Worm (Caenorhabditis elegans): ENCODE results near the gene sdz-20.

Gene sdz-20

DNA sequence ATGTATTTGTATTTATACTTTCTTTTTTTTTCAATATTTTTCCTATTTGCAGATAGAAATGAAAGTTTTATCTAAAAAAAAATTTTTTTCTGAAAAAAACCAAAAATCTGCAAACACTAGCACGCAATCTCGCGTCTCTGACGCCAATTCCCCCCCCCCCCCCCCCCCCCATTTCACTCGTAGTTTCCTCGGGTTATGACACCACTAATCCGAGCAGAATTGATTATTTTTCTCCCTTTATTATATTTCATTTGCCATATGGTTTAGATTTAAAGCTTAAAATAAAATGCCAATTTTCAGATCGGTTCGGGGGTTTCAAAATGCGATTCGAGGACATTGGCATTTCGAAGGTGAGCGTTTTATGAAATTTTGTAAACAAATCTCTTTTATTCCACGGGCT, 12.9 kb downstream of the sdz-20 start, which contains the start of gene mtm-6:
mtm-6 (plus strand) TSS at position 301 of the 400 bp plus-strand sequence.
- TF ChIP-seq attf-5 (GFP tag; optimal IDR thresholded peaks at IDR 0.05): peak; percentile 9
- no peak for TF ChIP-seq cebp-2 (GFP tag; IDR thresholded peaks at IDR 0.05)
- peak; percentile 40; the same call in 1 of the 2 replicates for TF ChIP-seq egrh-3 (GFP tag; IDR thresholded peaks at IDR 0.05)
- peak; percentile 41 for TF ChIP-seq tlf-1 (GFP tag; optimal IDR thresholded peaks at IDR 0.05)
- no peak for TF ChIP-seq egl-18 (GFP tag; IDR thresholded peaks at IDR 0.05)
- peak; percentile 35; the same call in 1 of the 2 replicates for TF ChIP-seq dox-1 (GFP tag; IDR thresholded peaks at IDR 0.05)
- TF ChIP-seq nfyb-1 (GFP tag; IDR thresholded peaks at IDR 0.05): no peak
- TF ChIP-seq cebp-1 (GFP tag; IDR thresholded peaks at IDR 0.05): no peak
- TF ChIP-seq cebp-1 (tag; optimal IDR thresholded peaks at IDR 0.05): peak; percentile 43
- TF ChIP-seq athp-1 (tag; optimal IDR thresholded peaks at IDR 0.05): peak; percentile 25
- TF ChIP-seq hlh-26 (GFP tag; conservative IDR thresholded peaks at IDR 0.05): no peak
- TF ChIP-seq fkh-3 (tag; optimal IDR thresholded peaks at IDR 0.05): peak; percentile 49
- TF ChIP-seq F39B2.1 (GFP tag; IDR thresholded peaks at IDR 0.05): no peak
- no peak for TF ChIP-seq Y53G8AR.9 (GFP tag; conservative IDR thresholded peaks at IDR 0.05)
- no peak for TF ChIP-seq somi-1 (GFP tag; optimal IDR thresholded peaks at IDR 0.05)
- peak; percentile 43; the same call in 1 of the 2 replicates for TF ChIP-seq B0336.3 (GFP tag; IDR thresholded peaks at IDR 0.05)
- peak; percentile 27 for TF ChIP-seq atf-7 (tag; optimal IDR thresholded peaks at IDR 0.05)
- no peak for TF ChIP-seq Y53F4B.3 (GFP tag; IDR thresholded peaks at IDR 0.05)
- TF ChIP-seq tbp1 (GFP tag; optimal IDR thresholded peaks at IDR 0.05): peak; percentile 6
- TF ChIP-seq lin-40 (tag; optimal IDR thresholded peaks at IDR 0.05): no peak
- no peak for TF ChIP-seq T07F8.4 (tag; optimal IDR thresholded peaks at IDR 0.05)

DNA sequence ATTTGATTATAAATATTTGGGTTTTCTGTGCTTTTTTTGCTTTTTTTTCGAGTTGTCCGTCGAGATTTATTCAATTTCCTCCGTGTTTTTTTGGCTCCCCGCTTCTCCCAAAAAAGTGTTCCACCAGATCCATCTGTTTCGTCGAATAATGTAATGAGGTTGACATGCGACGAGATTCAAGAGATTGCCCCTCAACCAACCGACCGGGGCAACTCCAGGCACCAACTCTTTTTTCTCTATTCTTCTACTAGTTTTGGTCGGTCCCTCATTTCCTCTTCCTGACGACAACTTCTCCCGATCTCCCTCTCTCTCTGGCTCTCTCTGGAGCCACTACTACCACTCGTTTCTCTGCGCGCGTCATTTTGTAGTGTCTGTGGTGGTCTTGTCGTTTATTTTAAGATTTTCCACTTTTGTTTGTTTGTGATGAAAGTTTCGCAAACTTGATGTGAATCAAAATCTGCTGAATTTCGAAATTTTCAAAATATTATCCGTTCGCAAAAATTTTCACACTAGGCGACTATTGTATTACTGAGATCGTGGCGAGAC, 14.0 kb downstream of the sdz-20 start:
- TF ChIP-seq mel-28 (tag; optimal IDR thresholded peaks at IDR 0.05; ENCODE audit: borderline replicate concordance) (no peak), ztf-25 (GFP tag; IDR thresholded peaks at IDR 0.05) (no peak), cebp-1 (GFP tag; IDR thresholded peaks at IDR 0.05) (no peak), cebp-1 (tag; optimal IDR thresholded peaks at IDR 0.05) (peak; percentile 48), ztf-26 (tag; optimal IDR thresholded peaks at IDR 0.05) (no peak), zfh-2 (GFP tag; conservative IDR thresholded peaks at IDR 0.05) (peak; percentile 35; the same call in 1 of the 2 replicates)

DNA sequence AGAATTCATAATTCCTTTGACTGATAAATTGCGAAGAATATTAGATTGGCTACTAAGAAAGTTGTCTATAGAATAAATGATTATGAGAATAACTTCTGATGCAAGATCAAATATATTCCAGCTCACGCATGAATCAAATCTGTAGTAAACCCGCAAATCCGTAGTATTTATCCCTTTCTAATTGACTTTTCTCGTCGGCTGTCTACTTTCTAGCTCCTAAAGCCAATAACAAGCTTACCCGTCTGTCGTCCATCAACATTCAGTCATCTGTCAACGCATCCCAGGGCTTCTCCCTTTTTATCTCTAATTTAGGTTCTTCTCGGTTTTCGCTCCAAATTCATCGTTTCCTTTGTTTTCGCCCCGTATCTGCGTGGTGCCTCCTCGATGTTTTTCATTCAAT, 15.0 kb downstream of the sdz-20 start:
- TF ChIP-seq ztf-3 (GFP tag; optimal IDR thresholded peaks at IDR 0.05): no peak
- no peak for TF ChIP-seq F39B2.1 (GFP tag; IDR thresholded peaks at IDR 0.05)
- TF ChIP-seq let-526 (GFP tag; IDR thresholded peaks at IDR 0.05): no peak
- TF ChIP-seq Y95B8A.8 (GFP tag; IDR thresholded peaks at IDR 0.05): no peak
- TF ChIP-seq ztf-25 (GFP tag; IDR thresholded peaks at IDR 0.05): no peak
- no peak for TF ChIP-seq hrde-1 (tag; optimal IDR thresholded peaks at IDR 0.05; ENCODE audit: borderline replicate concordance)
- no peak for TF ChIP-seq nfyb-1 (GFP tag; IDR thresholded peaks at IDR 0.05)
- TF ChIP-seq F23B12.7 (tag; optimal IDR thresholded peaks at IDR 0.05; ENCODE audit: insufficient read depth): no peak
- TF ChIP-seq rec-8 (tag; optimal IDR thresholded peaks at IDR 0.05): no peak
- TF ChIP-seq nhr-27 (tag; optimal IDR thresholded peaks at IDR 0.05): no peak
- TF ChIP-seq madf-10 (tag; optimal IDR thresholded peaks at IDR 0.05): no peak
- TF ChIP-seq bed-1 (GFP tag; IDR thresholded peaks at IDR 0.05): no peak
- TF ChIP-seq akir-1 (GFP tag; optimal IDR thresholded peaks at IDR 0.05): no peak
- TF ChIP-seq lin-54 (GFP tag; optimal IDR thresholded peaks at IDR 0.05): no peak
- no peak for TF ChIP-seq dpff-1 (tag; optimal IDR thresholded peaks at IDR 0.05)
- TF ChIP-seq T26A5.8 (tag; optimal IDR thresholded peaks at IDR 0.05): no peak
- TF ChIP-seq athp-1 (tag; optimal IDR thresholded peaks at IDR 0.05): no peak
- no peak for TF ChIP-seq K12H6.12 (tag; optimal IDR thresholded peaks at IDR 0.05)

Data from whole organism, young adult.